Fruit fly (Drosophila melanogaster): ENCODE data around the gene nompB.

- TF ChIP-seq gl (tag; optimal IDR thresholded peaks at IDR 0.05) = no peak
- no peak for TF ChIP-seq Ets98B (GFP tag; IDR thresholded peaks at IDR 0.05)
- TF ChIP-seq CG4496 (GFP tag; IDR thresholded peaks at IDR 0.05) = no peak; the same call in 2 of the 3 replicates
Measured at dm6 chr2L:21618738-21619431, 29.7 kb upstream of the nompB start.

All from whole organism, pupa.